Comparison of ENCODE assay signal across 2 fruit fly cellular contexts in the genomic region with DNA sequence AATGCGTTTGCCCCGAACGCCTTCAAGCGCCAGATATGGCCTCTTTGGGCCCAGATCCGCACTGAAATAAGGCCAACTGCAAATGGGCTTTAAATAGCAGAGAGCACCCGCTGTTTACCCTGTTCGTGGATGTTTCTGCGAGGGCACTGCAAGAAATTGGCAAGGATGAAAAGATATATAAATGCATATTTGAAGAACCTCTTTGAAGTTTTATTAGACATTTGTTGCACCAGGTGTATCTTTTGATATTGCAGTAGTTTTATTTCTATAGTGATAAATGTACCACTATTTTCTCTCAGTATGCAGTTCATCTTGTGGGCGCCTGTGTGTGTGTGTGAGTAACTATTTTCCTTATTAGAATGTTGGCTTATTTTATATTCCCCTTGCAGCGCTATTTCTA.
TF ChIP-seq lines count a peak whose summit lies in the region.

No protein-coding gene starts in this region.

TF ChIP-seq in whole organism, embryonic, 481 proteins besides CTCF, POLR2A, EP300 and RAD21 (continued from another document and continues in another):
- TF ChIP-seq Sry-δ (GFP tag; optimal IDR thresholded peaks at IDR 0.05; lab: Kevin White, UChicago) = no peak
- peak; percentile 1 for TF ChIP-seq CoRest (tag; optimal IDR thresholded peaks at IDR 0.05; lab: Kevin White, UChicago)
- TF ChIP-seq gce (GFP tag; IDR thresholded peaks at IDR 0.05; lab: Robert Waterston, UW) = peak; percentile 67; the same call in 1 of the 3 replicates
- no peak for TF ChIP-seq knrl (GFP tag; IDR thresholded peaks at IDR 0.05; lab: Robert Waterston, UW; ENCODE audit: partially characterized antibody)
- no peak for TF ChIP-seq prd (optimal IDR thresholded peaks at IDR 0.05; lab: Kevin White, UChicago)
- peak; percentile 92 for TF ChIP-seq prd (GFP tag; IDR thresholded peaks at IDR 0.05; lab: Robert Waterston, UW)
- no peak for TF ChIP-seq CG7928 (GFP tag; optimal IDR thresholded peaks at IDR 0.05; lab: Kevin White, UChicago)
- peak; percentile 66 for TF ChIP-seq ranshi (GFP tag; IDR thresholded peaks at IDR 0.05; lab: Robert Waterston, UW)
- peak; percentile 32 for TF ChIP-seq CG4424 (GFP tag; optimal IDR thresholded peaks at IDR 0.05; lab: Kevin White, UChicago)
- TF ChIP-seq CG10321 (GFP tag; IDR thresholded peaks at IDR 0.05; lab: Robert Waterston, UW) = 0 out of 2 replicates have a peak, but pooled peaks have one; percentile 22
- TF ChIP-seq lov (optimal IDR thresholded peaks at IDR 0.05; lab: Kevin White, UChicago) = no peak
- TF ChIP-seq lov (GFP tag; IDR thresholded peaks at IDR 0.05; lab: Robert Waterston, UW) = peak; percentile 63; the same call in 2 of the 3 replicates
- no peak for TF ChIP-seq CG1832 (GFP tag; optimal IDR thresholded peaks at IDR 0.05; lab: Kevin White, UChicago)
- TF ChIP-seq CG7271 (tag; optimal IDR thresholded peaks at IDR 0.05; lab: Kevin White, UChicago) = no peak
- TF ChIP-seq CG32767 (GFP tag; IDR thresholded peaks at IDR 0.05; lab: Robert Waterston, UW) = peak; percentile 68
- TF ChIP-seq CG17359 (tag; optimal IDR thresholded peaks at IDR 0.05; lab: Kevin White, UChicago) = peak; percentile 13
- peak; percentile 22 for TF ChIP-seq ind (GFP tag; optimal IDR thresholded peaks at IDR 0.05; lab: Kevin White, UChicago)
- peak; percentile 53; the same call in 1 of the 3 replicates for TF ChIP-seq ken (GFP tag; IDR thresholded peaks at IDR 0.05; lab: Robert Waterston, UW)
- TF ChIP-seq esg (GFP tag; conservative IDR thresholded peaks at IDR 0.05; lab: Robert Waterston, UW) = peak; percentile 70
- TF ChIP-seq CG7357 (GFP tag; IDR thresholded peaks at IDR 0.05; lab: Robert Waterston, UW) = peak; percentile 46; the same call in 1 of the 3 replicates
- peak; percentile 56 for TF ChIP-seq Rx (GFP tag; IDR thresholded peaks at IDR 0.05; lab: Robert Waterston, UW)
- 0 out of 2 replicates have a peak, but pooled peaks have one; percentile 36 for TF ChIP-seq aop (GFP tag; IDR thresholded peaks at IDR 0.05; lab: Robert Waterston, UW)
- no peak for TF ChIP-seq grn (GFP tag; optimal IDR thresholded peaks at IDR 0.05; lab: Kevin White, UChicago)
- peak in 1 of 2 experiments; percentile 8 for TF ChIP-seq dpn (GFP tag; optimal IDR thresholded peaks at IDR 0.05; lab: Kevin White, UChicago)
- TF ChIP-seq Sin3A (optimal IDR thresholded peaks at IDR 0.05; lab: Kevin White, UChicago) = no peak
- TF ChIP-seq CG2120 (GFP tag; optimal IDR thresholded peaks at IDR 0.05; lab: Kevin White, UChicago) = peak; percentile 4
- peak; percentile 25 for TF ChIP-seq CG30403 (GFP tag; optimal IDR thresholded peaks at IDR 0.05; lab: Kevin White, UChicago)
- peak; percentile 51 for TF ChIP-seq CG17328 (GFP tag; IDR thresholded peaks at IDR 0.05; lab: Robert Waterston, UW)
- no peak for TF ChIP-seq inv (GFP tag; IDR thresholded peaks at IDR 0.05; lab: Robert Waterston, UW; ENCODE audit: partially characterized antibody)
- TF ChIP-seq vfl (GFP tag; optimal IDR thresholded peaks at IDR 0.05; lab: Kevin White, UChicago) = no peak
- peak; percentile 65 for TF ChIP-seq Ada2b (GFP tag; IDR thresholded peaks at IDR 0.05; lab: Robert Waterston, UW)
- peak; percentile 24 for TF ChIP-seq CG18599 (GFP tag; optimal IDR thresholded peaks at IDR 0.05; lab: Kevin White, UChicago)
- TF ChIP-seq CG7372 (GFP tag; IDR thresholded peaks at IDR 0.05; lab: Robert Waterston, UW) = peak; percentile 56; the same call in 1 of the 2 replicates
- TF ChIP-seq gsb (GFP tag; IDR thresholded peaks at IDR 0.05; lab: Robert Waterston, UW) = peak; percentile 48; the same call in 1 of the 2 replicates
- peak; percentile 61 for TF ChIP-seq Rfx (GFP tag; IDR thresholded peaks at IDR 0.05; lab: Robert Waterston, UW)
- peak; percentile 9 for TF ChIP-seq Sox100B (GFP tag; optimal IDR thresholded peaks at IDR 0.05; lab: Kevin White, UChicago)
- peak; percentile 85 for TF ChIP-seq ci (GFP tag; IDR thresholded peaks at IDR 0.05; lab: Robert Waterston, UW)
- no peak for TF ChIP-seq D (optimal IDR thresholded peaks at IDR 0.05; lab: Kevin White, UChicago)
- peak; percentile 12 for TF ChIP-seq D (GFP tag; optimal IDR thresholded peaks at IDR 0.05; lab: Kevin White, UChicago)
- peak; percentile 46; the same call in 1 of the 2 replicates for TF ChIP-seq CG4730 (GFP tag; IDR thresholded peaks at IDR 0.05; lab: Robert Waterston, UW)
- no peak for TF ChIP-seq CG15479 (GFP tag; optimal IDR thresholded peaks at IDR 0.05; lab: Kevin White, UChicago)
- TF ChIP-seq CG4404 (GFP tag; IDR thresholded peaks at IDR 0.05; lab: Robert Waterston, UW) = peak; percentile 35; the same call in 1 of the 2 replicates
- TF ChIP-seq ssp (GFP tag; IDR thresholded peaks at IDR 0.05; lab: Robert Waterston, UW) = peak; percentile 54; the same call in 1 of the 2 replicates
- TF ChIP-seq Xbp1 (GFP tag; optimal IDR thresholded peaks at IDR 0.05; lab: Kevin White, UChicago) = peak; percentile 17
- peak; percentile 53; the same call in 1 of the 2 replicates for TF ChIP-seq wor (GFP tag; IDR thresholded peaks at IDR 0.05; lab: Robert Waterston, UW)
- peak; percentile 36 for TF ChIP-seq CG4820 (GFP tag; optimal IDR thresholded peaks at IDR 0.05; lab: Kevin White, UChicago)
- TF ChIP-seq CG2199 (GFP tag; IDR thresholded peaks at IDR 0.05; lab: Robert Waterston, UW) = 0 out of 3 replicates have a peak, but pooled peaks have one; percentile 51
- peak in 1 of 2 experiments; percentile 17 for TF ChIP-seq Hr51 (GFP tag; optimal IDR thresholded peaks at IDR 0.05; lab: Kevin White, UChicago)
- no peak for TF ChIP-seq Trl (optimal IDR thresholded peaks at IDR 0.05; lab: Kevin White, UChicago)
- TF ChIP-seq Trl (GFP tag; optimal IDR thresholded peaks at IDR 0.05; lab: Kevin White, UChicago) = no peak
- no peak for TF ChIP-seq pan (optimal IDR thresholded peaks at IDR 0.05; lab: Kevin White, UChicago)
- peak in 1 of 2 experiments; percentile 69 for TF ChIP-seq pan (GFP tag; optimal IDR thresholded peaks at IDR 0.05 in 1 of 2, IDR thresholded peaks at IDR 0.05 in 1 of 2)
- peak; percentile 74 for TF ChIP-seq CG32532 (GFP tag; IDR thresholded peaks at IDR 0.05; lab: Robert Waterston, UW)
- TF ChIP-seq Dbx (GFP tag; IDR thresholded peaks at IDR 0.05; lab: Robert Waterston, UW) = peak; percentile 47; the same call in 1 of the 3 replicates
- no peak for TF ChIP-seq CG6654 (GFP tag; optimal IDR thresholded peaks at IDR 0.05; lab: Kevin White, UChicago)
- TF ChIP-seq zf30C (GFP tag; optimal IDR thresholded peaks at IDR 0.05; lab: Kevin White, UChicago) = no peak
- TF ChIP-seq Optix (GFP tag; IDR thresholded peaks at IDR 0.05; lab: Robert Waterston, UW) = peak; percentile 57; the same call in 2 of the 3 replicates
- no peak for TF ChIP-seq disco-r (GFP tag; optimal IDR thresholded peaks at IDR 0.05; lab: Kevin White, UChicago)
- peak; percentile 36 for TF ChIP-seq Sox102F (GFP tag; optimal IDR thresholded peaks at IDR 0.05; lab: Kevin White, UChicago)
- no peak for TF ChIP-seq vnd (GFP tag; IDR thresholded peaks at IDR 0.05; lab: Robert Waterston, UW; ENCODE audit: partially characterized antibody)

TF ChIP-seq in whole organism, prepupa, 60 proteins besides CTCF, POLR2A, EP300 and RAD21 (continued from another document):
- TF ChIP-seq CG34406 (GFP tag; optimal IDR thresholded peaks at IDR 0.05; lab: Kevin White, UChicago) (no peak), CG11294 (GFP tag; IDR thresholded peaks at IDR 0.05; lab: Robert Waterston, UW) (peak; percentile 78), Hr4 (GFP tag; optimal IDR thresholded peaks at IDR 0.05; lab: Kevin White, UChicago) (peak; percentile 63), CG10669 (GFP tag; optimal IDR thresholded peaks at IDR 0.05; lab: Kevin White, UChicago) (peak; percentile 57), CG7368 (GFP tag; optimal IDR thresholded peaks at IDR 0.05; lab: Kevin White, UChicago) (peak; percentile 7), achi (GFP tag; optimal IDR thresholded peaks at IDR 0.05; lab: Kevin White, UChicago) (peak; percentile 50), Hr38 (GFP tag; optimal IDR thresholded peaks at IDR 0.05; lab: Kevin White, UChicago) (no peak), ss (GFP tag; optimal IDR thresholded peaks at IDR 0.05; lab: Kevin White, UChicago) (peak; percentile 27 to 31), fd59A (GFP tag; optimal IDR thresholded peaks at IDR 0.05; lab: Kevin White, UChicago) (peak; percentile 56), spab (GFP tag; optimal IDR thresholded peaks at IDR 0.05; lab: Kevin White, UChicago) (peak; percentile 46), Sox102F (GFP tag; optimal IDR thresholded peaks at IDR 0.05; lab: Kevin White, UChicago) (no peak), CG32006 (GFP tag; optimal IDR thresholded peaks at IDR 0.05; lab: Kevin White, UChicago) (peak; percentile 68), net (GFP tag; optimal IDR thresholded peaks at IDR 0.05; lab: Kevin White, UChicago) (peak; percentile 17), CG9139 (GFP tag; optimal IDR thresholded peaks at IDR 0.05; lab: Kevin White, UChicago) (peak; percentile 13), eg (GFP tag; IDR thresholded peaks at IDR 0.05; lab: Robert Waterston, UW) (peak; percentile 86), Hr39 (GFP tag; optimal IDR thresholded peaks at IDR 0.05; lab: Kevin White, UChicago) (peak; percentile 10), CG3032 (tag; optimal IDR thresholded peaks at IDR 0.05; lab: Kevin White, UChicago) (no peak), CG6792 (GFP tag; optimal IDR thresholded peaks at IDR 0.05; lab: Kevin White, UChicago) (peak; percentile 5), acj6 (GFP tag; optimal IDR thresholded peaks at IDR 0.05; lab: Kevin White, UChicago) (peak; percentile 39), CG6808 (GFP tag; optimal IDR thresholded peaks at IDR 0.05; lab: Kevin White, UChicago) (peak; percentile 41), pdm3 (GFP tag; optimal IDR thresholded peaks at IDR 0.05; lab: Kevin White, UChicago) (peak; percentile 20), CG31627 (GFP tag; optimal IDR thresholded peaks at IDR 0.05; lab: Kevin White, UChicago) (no peak), CG15336 (GFP tag; IDR thresholded peaks at IDR 0.05; lab: Robert Waterston, UW) (peak; percentile 85), CG8119 (GFP tag; IDR thresholded peaks at IDR 0.05; lab: Robert Waterston, UW) (peak; percentile 84), CG6276 (GFP tag; optimal IDR thresholded peaks at IDR 0.05; lab: Kevin White, UChicago) (peak; percentile 43), Eip75B (GFP tag; optimal IDR thresholded peaks at IDR 0.05; lab: Kevin White, UChicago) (peak; percentile 30)
TF ChIP-seq in whole organism, prepupa: peak in this region for 37.
